Fruit fly (Drosophila melanogaster): ENCODE measurements around the gene Taf10b.

Gene Taf10b

dm6 chr2L:2767627-2768026 lies at the start of gene Taf10b, which contains the start of gene Taf10:
TSS of gene Taf10b (minus strand) at chr2L:2767845.
TSS of gene Taf10 (plus strand) at chr2L:2767890.
- TF ChIP-seq CG8478 (optimal IDR thresholded peaks at IDR 0.05) = no peak
- no peak for TF ChIP-seq CTCF (optimal IDR thresholded peaks at IDR 0.05)

DNA sequence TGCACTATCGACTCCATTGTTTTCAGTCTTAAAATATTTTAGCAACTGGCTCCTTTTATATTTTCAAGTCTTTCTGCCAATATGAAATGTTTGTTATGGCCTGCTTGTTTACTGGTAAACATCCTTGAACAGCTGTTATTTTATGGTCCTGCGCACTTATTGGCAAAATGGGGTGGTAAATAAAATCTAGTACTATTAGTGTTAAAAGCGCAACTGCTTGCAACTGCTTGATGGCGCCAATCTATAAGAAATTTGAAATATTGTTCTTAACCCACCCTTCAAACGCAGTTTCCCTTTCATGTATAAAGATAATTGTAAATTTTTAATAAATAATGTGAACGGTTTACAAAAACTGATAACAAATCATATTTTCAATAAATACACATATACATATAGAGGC lies 48.0 kb upstream of the Taf10b start, which contains the start of gene G6P:
TSS of gene G6P (minus strand) at position 88 of the 400 bp plus-strand sequence.
- TF ChIP-seq CG8478 (optimal IDR thresholded peaks at IDR 0.05) (no peak), CTCF (optimal IDR thresholded peaks at IDR 0.05) (no peak)

- TF ChIP-seq CTCF (optimal IDR thresholded peaks at IDR 0.05) = no peak
- no peak for TF ChIP-seq CG8478 (optimal IDR thresholded peaks at IDR 0.05)
These were observed 44.5 kb upstream of the Taf10b start, which contains the start of gene CG2964 for dm6 chr2L:2812137-2812536. TSS of gene CG2964 (plus strand) at chr2L:2812437.

dm6 chr2L:2810831-2811230 lies 43.2 kb upstream of the Taf10b start:
- TF ChIP-seq CTCF (optimal IDR thresholded peaks at IDR 0.05) = no peak
- TF ChIP-seq CG8478 (optimal IDR thresholded peaks at IDR 0.05) = no peak

- TF ChIP-seq CG8478 (optimal IDR thresholded peaks at IDR 0.05) (no peak), CTCF (optimal IDR thresholded peaks at IDR 0.05) (no peak)
These were observed 40.5 kb upstream of the Taf10b start for dm6 chr2L:2808038-2808699.

DNA sequence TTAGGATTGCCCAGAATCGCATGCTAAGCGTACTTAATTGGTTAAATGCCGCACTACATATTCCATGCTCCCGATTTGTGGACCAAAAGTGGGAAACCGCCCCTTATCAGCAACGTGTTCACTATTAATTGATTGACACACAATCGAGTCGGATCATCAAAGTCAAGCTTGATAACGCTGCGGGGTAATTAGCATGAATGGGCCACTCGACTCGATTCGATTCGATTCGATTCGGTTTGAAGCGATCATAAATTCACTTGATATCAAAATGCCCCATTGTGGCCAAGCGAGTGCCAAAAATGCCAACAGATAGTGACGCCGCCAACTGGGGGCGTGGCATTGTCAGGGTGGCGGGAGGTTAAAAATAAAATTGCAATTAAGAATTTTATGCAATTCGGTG lies 40.0 kb upstream of the Taf10b start:
- TF ChIP-seq CG8478 (optimal IDR thresholded peaks at IDR 0.05) = no peak
- TF ChIP-seq CTCF (optimal IDR thresholded peaks at IDR 0.05) = no peak

dm6 chr2L:2806190-2806763 lies 38.6 kb upstream of the Taf10b start:
- no peak for TF ChIP-seq CTCF (optimal IDR thresholded peaks at IDR 0.05)
- no peak for TF ChIP-seq CG8478 (optimal IDR thresholded peaks at IDR 0.05)

dm6 chr2L:2804634-2805311 lies 37.1 kb upstream of the Taf10b start, which contains the start of gene daw:
TSS of gene daw (plus strand) at chr2L:2805261.
- TF ChIP-seq CTCF (optimal IDR thresholded peaks at IDR 0.05) (no peak), CG8478 (optimal IDR thresholded peaks at IDR 0.05) (no peak)

DNA sequence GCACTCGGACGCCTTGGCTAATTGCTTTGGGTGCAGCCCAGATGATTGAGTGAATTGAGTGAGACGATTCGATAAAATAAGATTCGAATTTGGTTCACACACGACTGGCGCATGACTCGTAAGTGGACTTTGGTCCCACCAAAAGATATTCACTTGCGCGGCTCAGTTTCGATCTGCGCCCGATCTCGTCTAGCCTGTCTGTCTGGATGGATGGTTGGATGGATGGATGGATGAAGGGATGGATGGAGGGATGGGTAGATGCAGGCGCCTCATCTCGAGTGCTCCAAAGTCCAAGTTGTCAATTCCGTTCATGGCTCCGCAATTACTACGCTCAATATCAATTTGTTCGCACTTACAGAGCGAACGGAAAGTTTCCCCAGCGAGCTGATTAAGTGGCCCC lies 34.9 kb upstream of the Taf10b start:
- TF ChIP-seq CTCF (optimal IDR thresholded peaks at IDR 0.05) = no peak
- no peak for TF ChIP-seq CG8478 (optimal IDR thresholded peaks at IDR 0.05)

DNA sequence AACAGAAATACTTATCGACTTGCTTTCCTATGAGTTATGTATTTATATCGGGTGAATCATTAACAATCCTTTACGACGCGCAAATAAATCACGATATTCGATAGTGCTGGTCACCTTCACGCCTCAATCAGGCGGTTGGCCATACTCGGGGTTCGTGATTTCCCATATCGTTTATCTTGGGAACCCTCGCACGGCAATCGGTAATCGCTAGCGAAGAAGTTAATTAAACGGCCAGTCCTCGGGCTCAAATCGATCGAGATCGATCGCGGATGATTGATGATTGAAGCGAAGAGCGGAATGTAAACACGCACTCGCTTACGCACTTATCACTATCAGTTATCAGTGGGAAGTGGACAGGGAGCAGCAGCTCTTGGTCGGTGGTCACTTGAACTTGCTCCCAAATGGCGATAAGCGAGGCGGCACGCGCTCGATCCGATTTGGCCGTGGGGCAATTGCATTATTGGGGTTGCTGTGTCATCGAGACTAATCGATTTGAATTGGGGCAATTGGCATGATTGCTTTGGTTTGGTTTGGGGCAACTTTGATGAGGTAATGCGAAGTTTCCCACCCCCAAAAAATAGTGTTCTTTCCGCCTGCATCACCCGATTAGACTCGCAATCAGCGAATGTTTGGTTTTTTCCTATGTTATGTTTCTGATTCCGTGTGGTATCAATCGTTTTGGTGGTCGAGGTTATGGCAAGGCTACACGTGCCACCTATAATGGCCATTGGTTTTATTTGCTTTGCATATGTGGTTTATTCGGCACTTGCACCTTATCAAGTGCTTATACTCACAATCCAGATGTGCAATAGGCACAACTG lies 33.5 kb upstream of the Taf10b start:
- TF ChIP-seq CG8478 (optimal IDR thresholded peaks at IDR 0.05) = no peak
- no peak for TF ChIP-seq CTCF (optimal IDR thresholded peaks at IDR 0.05)

DNA sequence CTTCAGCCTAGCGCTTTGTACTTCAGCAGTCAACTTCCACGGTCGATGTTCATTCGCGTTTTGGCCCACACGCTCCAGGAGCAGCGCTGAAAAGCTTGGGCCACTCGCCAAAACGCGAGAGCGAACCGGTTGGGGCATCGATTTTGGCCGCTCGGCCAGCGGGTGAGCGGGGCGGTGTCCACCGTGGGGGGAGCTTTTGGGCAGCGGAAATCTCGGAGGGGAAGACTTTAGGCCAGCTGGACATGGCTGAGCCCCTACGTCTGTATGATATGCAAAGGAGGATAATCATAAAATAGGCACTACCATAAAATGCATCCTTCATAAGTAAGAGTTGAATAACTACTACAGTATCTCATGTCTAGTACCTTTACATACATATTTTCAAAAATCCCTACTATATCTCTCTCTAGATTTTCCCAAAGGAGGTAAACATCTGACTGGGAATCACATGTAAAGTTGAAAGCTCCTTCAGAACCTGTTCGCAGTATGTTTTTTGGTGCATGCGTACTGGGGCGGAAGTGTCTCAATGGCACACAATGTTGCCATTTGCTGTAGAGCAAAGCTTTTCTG lies 32.3 kb upstream of the Taf10b start, which contains the start of gene Syt1:
TSS of gene Syt1 (minus strand) at position 71 of the 570 bp plus-strand sequence.
- TF ChIP-seq CG8478 (optimal IDR thresholded peaks at IDR 0.05) (no peak), CTCF (optimal IDR thresholded peaks at IDR 0.05) (no peak)

DNA sequence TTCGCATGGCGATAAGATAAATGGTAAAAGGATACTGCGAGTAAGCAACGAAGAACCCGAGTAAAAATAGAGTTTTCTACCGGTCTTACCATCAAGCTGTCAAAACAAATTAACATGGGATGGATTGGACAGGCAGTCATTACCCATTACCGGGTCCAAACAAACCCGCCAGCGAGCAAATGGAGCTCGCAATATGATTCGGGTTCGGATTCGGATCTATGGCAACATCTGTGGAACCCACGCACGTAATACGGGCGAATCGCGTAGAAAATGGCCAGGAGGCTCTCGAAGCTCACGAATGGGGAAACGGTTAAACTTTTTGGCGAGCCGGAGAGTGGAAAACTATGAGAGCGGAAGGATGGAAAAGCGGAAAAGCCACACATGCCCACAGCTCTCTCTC lies 29.5 kb upstream of the Taf10b start:
- TF ChIP-seq CTCF (optimal IDR thresholded peaks at IDR 0.05) (no peak), CG8478 (optimal IDR thresholded peaks at IDR 0.05) (no peak)

DNA sequence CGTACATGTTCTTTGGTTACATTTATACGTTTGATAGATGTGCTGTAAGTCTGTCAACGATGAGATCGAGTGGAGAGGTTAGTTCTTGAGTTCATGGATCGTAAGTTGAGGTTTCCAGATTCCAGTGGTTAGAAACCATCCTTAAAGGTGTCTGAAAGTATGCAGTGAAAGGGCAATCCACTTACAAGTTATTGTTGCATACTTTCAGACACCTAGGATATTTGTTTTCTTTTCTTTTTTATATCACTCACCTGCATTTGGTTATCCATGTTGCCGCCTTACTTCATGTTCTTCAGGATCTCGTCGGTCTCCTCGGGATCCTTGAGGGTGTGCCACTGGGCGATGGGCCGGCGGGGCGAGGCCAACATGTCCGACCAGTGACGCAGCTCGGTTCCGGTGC lies 15.1 kb upstream of the Taf10b start:
- no peak for TF ChIP-seq CTCF (optimal IDR thresholded peaks at IDR 0.05)
- no peak for TF ChIP-seq CG8478 (optimal IDR thresholded peaks at IDR 0.05)

DNA sequence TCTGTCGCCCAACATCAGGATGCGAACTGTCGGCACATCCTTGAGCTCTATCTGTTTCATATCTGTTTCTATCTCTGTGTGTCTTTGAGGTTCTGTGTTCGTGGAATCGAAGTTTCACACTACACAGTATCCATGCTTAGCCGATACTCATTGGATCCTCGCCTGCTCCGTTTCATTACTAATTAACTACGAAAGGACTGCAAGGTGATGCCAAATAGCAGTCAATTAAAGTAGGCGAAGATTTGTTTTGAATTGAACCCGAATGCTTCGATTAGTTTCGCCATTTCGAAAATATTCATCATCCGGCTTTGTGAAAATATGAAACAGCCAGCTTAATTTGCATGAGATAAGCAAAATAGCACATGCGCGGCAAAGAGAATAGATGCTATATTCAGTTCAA lies 4.0 kb upstream of the Taf10b start, which contains the start of gene CG15399:
TSS of gene CG15399 (minus strand) at position 101 of the 400 bp plus-strand sequence.
- TF ChIP-seq CTCF (optimal IDR thresholded peaks at IDR 0.05) (no peak), CG8478 (optimal IDR thresholded peaks at IDR 0.05) (no peak)
